Fruit fly (Drosophila melanogaster) whole organism, embryonic: Measurements from ENCODE around the gene Mct1.

Experiments used
- Atf-2 ChIP-seq: fragments of 200-800 bp; sonication (Bioruptor generic); optimal IDR thresholded peaks from 2 replicates; lab custom pipeline; 2016; ENCODE audit warnings: missing biosample characterization, missing genetic modification characterization
- Blimp-1 ChIP-seq: fragments of 200-800 bp; sonication (Bioruptor generic); optimal IDR thresholded peaks from 3 replicates; lab custom pipeline; 2018; ENCODE audit warnings: missing biosample characterization, missing genetic modification characterization, mild to moderate bottlenecking, moderate library complexity, missing genetic modification reagents
- C15 ChIP-seq: fragments of 200-800 bp; sonication (Bioruptor generic); IDR thresholded peaks from 3 replicates; pipeline ENCODE4 v1.3.6; 2022; ENCODE audit warnings: missing biosample characterization, missing genetic modification characterization
- CG10147 ChIP-seq: fragments of 200-800 bp; sonication (Bioruptor generic); optimal IDR thresholded peaks from 2 replicates; lab custom pipeline; 2019; ENCODE audit warnings: missing biosample characterization, mild to moderate bottlenecking, missing genetic modification characterization, moderate library complexity
- CG10267 ChIP-seq: fragments of 200-800 bp; sonication (Bioruptor generic); optimal IDR thresholded peaks from 2 replicates; lab custom pipeline; 2018; ENCODE audit warnings: missing biosample characterization, mild to moderate bottlenecking, missing genetic modification characterization, moderate library complexity
- CG10654 ChIP-seq: fragments of 200-800 bp; sonication (Bioruptor generic); optimal IDR thresholded peaks from 2 replicates; lab custom pipeline; 2016; ENCODE audit warnings: missing biosample characterization, missing genetic modification characterization
- CG11247 ChIP-seq: fragments of 200-800 bp; sonication (Bioruptor generic); IDR thresholded peaks from 2 replicates; pipeline ENCODE4 v1.3.6; 2022; ENCODE audit warnings: missing biosample characterization, missing genetic modification characterization
- CG11398 ChIP-seq: fragments of 200-800 bp; sonication (Bioruptor generic); optimal IDR thresholded peaks from 2 replicates; lab custom pipeline; 2016; ENCODE audit warnings: missing biosample characterization, missing genetic modification characterization
- CG11504 ChIP-seq: fragments of 200-800 bp; sonication (Bioruptor generic); optimal IDR thresholded peaks from 3 replicates; lab custom pipeline; 2019; ENCODE audit warnings: missing biosample characterization, mild to moderate bottlenecking, missing genetic modification characterization, moderate library complexity
- CG12071 ChIP-seq: fragments of 200-800 bp; sonication (Bioruptor generic); optimal IDR thresholded peaks from 3 replicates; lab custom pipeline; 2018; ENCODE audit warnings: missing biosample characterization, mild to moderate bottlenecking, missing genetic modification characterization
- CG1233 ChIP-seq: fragments of 200-800 bp; sonication (Bioruptor generic); optimal IDR thresholded peaks from 4 replicates; lab custom pipeline; 2018; ENCODE audit warnings: missing biosample characterization, mild to moderate bottlenecking, missing genetic modification characterization
- CG14441 ChIP-seq: fragments of 200-800 bp; sonication (Bioruptor generic); IDR thresholded peaks from 2 replicates; pipeline ENCODE4 v1.3.6; 2022; ENCODE audit warnings: missing biosample characterization, missing genetic modification characterization
- CG14710 ChIP-seq: fragments of 200-800 bp; sonication (Bioruptor generic); optimal IDR thresholded peaks from 3 replicates; lab custom pipeline; 2019; ENCODE audit warnings: missing biosample characterization, mild to moderate bottlenecking, missing genetic modification characterization, moderate library complexity
- CG15514 ChIP-seq: fragments of 200-800 bp; sonication (Bioruptor generic); optimal IDR thresholded peaks from 3 replicates; lab custom pipeline; 2017; ENCODE audit warnings: missing biosample characterization, missing genetic modification characterization, mild to moderate bottlenecking, moderate library complexity, missing genetic modification reagents
- CG1602 ChIP-seq: fragments of 200-800 bp; sonication (Bioruptor generic); optimal IDR thresholded peaks from 3 replicates; lab custom pipeline; 2016; ENCODE audit warnings: missing biosample characterization, missing genetic modification characterization
- CG16863 ChIP-seq: fragments of 200-800 bp; sonication (Bioruptor generic); optimal IDR thresholded peaks from 3 replicates; lab custom pipeline; 2016; ENCODE audit warnings: missing biosample characterization, missing genetic modification characterization
- CG32767 ChIP-seq: fragments of 200-800 bp; sonication (Bioruptor generic); IDR thresholded peaks from 2 replicates; pipeline ENCODE4 v1.3.6; 2022; ENCODE audit warnings: missing biosample characterization, missing genetic modification characterization
- CG3407 ChIP-seq: fragments of 200-800 bp; sonication (Bioruptor generic); optimal IDR thresholded peaks from 2 replicates; lab custom pipeline; 2018; ENCODE audit warnings: missing biosample characterization, mild to moderate bottlenecking, missing genetic modification characterization
- CG34422 ChIP-seq: fragments of 200-800 bp; sonication (Bioruptor generic); IDR thresholded peaks from 3 replicates; pipeline ENCODE4 v1.3.6; 2022; ENCODE audit warnings: missing biosample characterization, missing genetic modification characterization
- CG43689 ChIP-seq: fragments of 200-800 bp; sonication (Bioruptor generic); IDR thresholded peaks from 2 replicates; pipeline ENCODE4 v1.3.6; 2022; ENCODE audit warnings: missing biosample characterization, missing genetic modification characterization
- CG8388 ChIP-seq: fragments of 200-800 bp; sonication (Bioruptor generic); optimal IDR thresholded peaks from 2 replicates; lab custom pipeline; 2019; ENCODE audit warnings: missing biosample characterization, mild to moderate bottlenecking, missing genetic modification characterization, moderate library complexity
- CG8478 ChIP-seq: fragments of >200 bp; optimal IDR thresholded peaks from 2 replicates; lab custom pipeline; 2018
- CG8765 ChIP-seq: fragments of 200-800 bp; sonication (Bioruptor generic); IDR thresholded peaks from 2 replicates; pipeline ENCODE4 v1.3.6; 2022; ENCODE audit warnings: missing biosample characterization, missing genetic modification characterization
- CG9727 ChIP-seq: fragments of 200-800 bp; sonication (Bioruptor generic); optimal IDR thresholded peaks from 3 replicates; lab custom pipeline; 2017; ENCODE audit warnings: missing biosample characterization, mild to moderate bottlenecking, missing genetic modification characterization
- CHES-1-like ChIP-seq: fragments of 200-800 bp; sonication (Bioruptor generic); optimal IDR thresholded peaks from 2 replicates; lab custom pipeline; 2016; ENCODE audit warnings: missing biosample characterization, missing genetic modification characterization
- D19A ChIP-seq: fragments of 200-800 bp; optimal IDR thresholded peaks from 3 replicates; lab custom pipeline; 2019; ENCODE audit warnings: missing biosample characterization, mild to moderate bottlenecking, missing genetic modification characterization, moderate library complexity
- Dip3 ChIP-seq: fragments of 200-800 bp; sonication (Bioruptor generic); optimal IDR thresholded peaks from 3 replicates; lab custom pipeline; 2016; ENCODE audit warnings: missing biosample characterization, missing genetic modification characterization
- E2f1 ChIP-seq: fragments of 200-800 bp; sonication (Bioruptor generic); IDR thresholded peaks from 2 replicates; pipeline ENCODE4 v1.3.6; 2022; ENCODE audit warnings: missing biosample characterization, missing genetic modification characterization
- Eip74EF ChIP-seq, 2 experiments: fragments of 200-800 bp in 1 of 2; fragments of >200 bp in 1 of 2; sonication (Bioruptor generic) in 1 of 2; optimal IDR thresholded peaks; 2 replicates each; lab custom pipeline; 2017 to 2019; ENCODE audit warnings: missing biosample characterization in 2 of 2, missing genetic modification characterization in 2 of 2, mild to moderate bottlenecking in 1 of 2, moderate library complexity in 1 of 2
- GATAe ChIP-seq: fragments of 200-800 bp; sonication (Bioruptor generic); conservative IDR thresholded peaks from 2 replicates; pipeline ENCODE4 v1.3.6; 2022; ENCODE audit warnings: missing biosample characterization, missing genetic modification characterization
- Hr78 ChIP-seq, 2 experiments: fragments of 200-800 bp in 1 of 2; fragments of >200 bp in 1 of 2; sonication (Bioruptor generic) in 1 of 2; optimal IDR thresholded peaks; 2 replicates each; lab custom pipeline; 2017 to 2019; ENCODE audit warnings: missing biosample characterization in 2 of 2, missing genetic modification characterization in 2 of 2, mild to moderate bottlenecking in 1 of 2, moderate library complexity in 1 of 2
- Lpt ChIP-seq: fragments of >200 bp; optimal IDR thresholded peaks from 2 replicates; lab custom pipeline; 2018; ENCODE audit warnings: missing biosample characterization, missing genetic modification characterization
- Nf-YB ChIP-seq: fragments of 200-800 bp; sonication (Bioruptor generic); optimal IDR thresholded peaks from 3 replicates; lab custom pipeline; 2019; ENCODE audit warnings: missing biosample characterization, mild to moderate bottlenecking, missing genetic modification characterization, moderate library complexity
- Oli ChIP-seq: fragments of 200-800 bp; sonication (Bioruptor generic); optimal IDR thresholded peaks from 2 replicates; lab custom pipeline; 2018; ENCODE audit warnings: missing biosample characterization, mild to moderate bottlenecking, missing genetic modification characterization, moderate library complexity
- Ptx1 ChIP-seq: fragments of 200-800 bp; sonication (Bioruptor generic); IDR thresholded peaks from 2 replicates; pipeline ENCODE4 v1.3.6; 2022; ENCODE audit warnings: missing biosample characterization, missing genetic modification characterization
- TFAM ChIP-seq: fragments of 200-800 bp; sonication (Bioruptor generic); optimal IDR thresholded peaks from 2 replicates; lab custom pipeline; 2017; ENCODE audit warnings: missing biosample characterization, missing genetic modification characterization, inconsistent platforms
- ac ChIP-seq: fragments of 200-800 bp; sonication (Bioruptor generic); optimal IDR thresholded peaks from 3 replicates; lab custom pipeline; 2017; ENCODE audit warnings: missing biosample characterization, mild to moderate bottlenecking, missing genetic modification characterization
- az2 ChIP-seq: fragments of 200-800 bp; sonication (Bioruptor generic); optimal IDR thresholded peaks from 3 replicates; lab custom pipeline; 2016; ENCODE audit warnings: missing biosample characterization, missing genetic modification characterization
- bab2 ChIP-seq: fragments of 200-800 bp; sonication (Bioruptor generic); optimal IDR thresholded peaks from 2 replicates; lab custom pipeline; 2016; ENCODE audit warnings: missing biosample characterization, missing genetic modification characterization
- dan ChIP-seq: fragments of 200-800 bp; sonication (Bioruptor generic); IDR thresholded peaks from 2 replicates; pipeline ENCODE4 v1.3.6; 2022; ENCODE audit warnings: missing biosample characterization, missing genetic modification characterization
- dimm ChIP-seq: fragments of 200-800 bp; sonication (Bioruptor generic); IDR thresholded peaks from 2 replicates; pipeline ENCODE4 v1.3.6; 2022; ENCODE audit warnings: missing biosample characterization, missing genetic modification characterization
- eyg ChIP-seq: fragments of 200-800 bp; sonication (Bioruptor generic); optimal IDR thresholded peaks from 3 replicates; lab custom pipeline; 2016; ENCODE audit warnings: missing biosample characterization, missing genetic modification characterization
- ham ChIP-seq: fragments of 200-800 bp; sonication (Bioruptor generic); IDR thresholded peaks from 2 replicates; pipeline ENCODE4 v1.3.6; 2022; ENCODE audit warnings: missing biosample characterization, missing genetic modification characterization
- kah ChIP-seq: fragments of 200-800 bp; sonication (Bioruptor generic); optimal IDR thresholded peaks from 2 replicates; lab custom pipeline; 2018; ENCODE audit warnings: missing biosample characterization, mild to moderate bottlenecking, missing genetic modification characterization
- knrl ChIP-seq: fragments of 200-800 bp; sonication (Bioruptor generic); IDR thresholded peaks from 3 replicates; pipeline ENCODE4 v1.3.6; 2022; ENCODE audit warnings: missing biosample characterization, missing genetic modification characterization; ENCODE audit not compliant: partially characterized antibody
- lilli ChIP-seq: fragments of 200-800 bp; sonication (Bioruptor generic); optimal IDR thresholded peaks from 3 replicates; lab custom pipeline; 2016; ENCODE audit warnings: missing biosample characterization, missing genetic modification characterization
- nom ChIP-seq: fragments of 200-800 bp; sonication (Bioruptor generic); optimal IDR thresholded peaks from 2 replicates; lab custom pipeline; 2017; ENCODE audit warnings: missing biosample characterization, missing genetic modification characterization, mild to moderate bottlenecking, moderate library complexity, missing genetic modification reagents
- pb ChIP-seq: fragments of 200-800 bp; sonication (Bioruptor generic); optimal IDR thresholded peaks from 3 replicates; lab custom pipeline; 2016; ENCODE audit warnings: missing biosample characterization, missing genetic modification characterization
- pnt ChIP-seq: fragments of 200-800 bp; sonication (Bioruptor generic); optimal IDR thresholded peaks from 3 replicates; lab custom pipeline; 2016; ENCODE audit warnings: missing biosample characterization, missing genetic modification characterization
- trem ChIP-seq: fragments of 200-800 bp; optimal IDR thresholded peaks from 3 replicates; lab custom pipeline; 2019; ENCODE audit warnings: missing biosample characterization, mild to moderate bottlenecking, missing genetic modification characterization, moderate library complexity
- twi ChIP-seq: fragments of 200-800 bp; optimal IDR thresholded peaks from 2 replicates; lab custom pipeline; 2019; ENCODE audit warnings: missing biosample characterization, mild to moderate bottlenecking, missing genetic modification characterization, moderate library complexity
- usp ChIP-seq: fragments of >200 bp; optimal IDR thresholded peaks from 2 replicates; lab custom pipeline; 2017; ENCODE audit warnings: missing biosample characterization, missing genetic modification characterization

Gene Mct1

dm6 chrX:2249763-2250162 lies 60.8 kb downstream of the Mct1 start, which contains the start of gene crn (continued):
- TF ChIP-seq CG8478 (lab: Kevin White, UChicago) (no peak), CG34422 (GFP tag; lab: Robert Waterston, UW) (no peak), Nf-YB (GFP tag; lab: Kevin White, UChicago) (no peak), CG8388 (GFP tag; lab: Kevin White, UChicago) (no peak), CG10147 (no peak), C15 (no peak), dan (GFP tag; lab: Robert Waterston, UW) (no peak), CG16863 (GFP tag; lab: Kevin White, UChicago) (no peak), CG43689 (GFP tag; lab: Robert Waterston, UW) (no peak), CG10267 (tag; lab: Kevin White, UChicago) (no peak), kah (no peak), CG14441 (GFP tag; lab: Robert Waterston, UW) (no peak), CG15514 (no peak), az2 (no peak), CG11504 (tag; lab: Kevin White, UChicago) (no peak), GATAe (GFP tag; lab: Robert Waterston, UW) (no peak), Lpt (GFP tag; lab: Kevin White, UChicago) (no peak), E2f1 (GFP tag; lab: Robert Waterston, UW) (no peak), Ptx1 (no peak), Oli (tag; lab: Kevin White, UChicago) (no peak), twi (no peak), CG8765 (GFP tag; lab: Robert Waterston, UW) (no peak), dimm (GFP tag; lab: Robert Waterston, UW) (no peak), CG3407 (GFP tag; lab: Kevin White, UChicago) (no peak), ham (GFP tag; lab: Robert Waterston, UW) (no peak), usp (GFP tag; lab: Kevin White, UChicago) (no peak), D19A (tag; lab: Kevin White, UChicago) (no peak), CG12071 (GFP tag; lab: Kevin White, UChicago) (no peak), knrl (GFP tag; lab: Robert Waterston, UW) (peak; percentile 46; the same call in 1 of the 3 replicates), TFAM (GFP tag; lab: Kevin White, UChicago) (no peak), CG32767 (GFP tag; lab: Robert Waterston, UW) (no peak), Dip3 (GFP tag; lab: Kevin White, UChicago) (no peak), CG10654 (GFP tag; lab: Kevin White, UChicago) (no peak), Eip74EF (GFP tag; optimal IDR thresholded peaks at IDR 0.05; lab: Kevin White, UChicago) (no peak), CHES-1-like (GFP tag; lab: Kevin White, UChicago) (no peak), eyg (GFP tag; lab: Kevin White, UChicago) (no peak), CG14710 (tag; lab: Kevin White, UChicago) (peak; percentile 6), ac (GFP tag; lab: Kevin White, UChicago) (no peak), Atf-2 (GFP tag; lab: Kevin White, UChicago) (no peak), trem (tag; lab: Kevin White, UChicago) (peak; percentile 17), Hr78 (GFP tag; optimal IDR thresholded peaks at IDR 0.05; lab: Kevin White, UChicago) (no peak), lilli (GFP tag; lab: Kevin White, UChicago) (no peak), Blimp-1 (GFP tag; lab: Kevin White, UChicago) (no peak), CG11398 (GFP tag; lab: Kevin White, UChicago) (no peak), pb (no peak), CG1602 (no peak), CG9727 (GFP tag; lab: Kevin White, UChicago) (no peak), nom (no peak), pnt (no peak), CG11247 (GFP tag; lab: Robert Waterston, UW) (no peak), CG1233 (GFP tag; lab: Kevin White, UChicago) (no peak), bab2 (no peak)
